Fruit fly (Drosophila melanogaster) whole organism, wandering third instar larva: ENCODE results near the gene CG18809.

Experiments
- CG9705 ChIP-seq: fragments of 200-800 bp; sonication (Bioruptor generic); optimal IDR thresholded peaks from 2 replicates; lab custom pipeline; 2018; ENCODE audit warnings: missing biosample characterization, mild to moderate bottlenecking, missing genetic modification characterization
- CrebA ChIP-seq: fragments of 200-800 bp; sonication (Bioruptor generic); optimal IDR thresholded peaks from 2 replicates; lab custom pipeline; 2016; ENCODE audit warnings: missing biosample characterization, mild to moderate bottlenecking, missing genetic modification characterization, borderline replicate concordance
- Dif ChIP-seq: fragments of 200-275, 200-300 bp; sonication (Bioruptor generic); optimal IDR thresholded peaks from 2 replicates; lab custom pipeline; 2018; ENCODE audit warnings: missing biosample characterization, missing genetic modification characterization; ENCODE audit not compliant: partially characterized antibody
- GATAd ChIP-seq: sonication (Bioruptor generic); optimal IDR thresholded peaks from 2 replicates; lab custom pipeline; 2016; ENCODE audit warnings: missing biosample characterization, missing genetic modification characterization
- HLH106 ChIP-seq: fragments of 200-800 bp; optimal IDR thresholded peaks from 3 replicates; lab custom pipeline; 2019; ENCODE audit warnings: missing biosample characterization, mild to moderate bottlenecking, missing genetic modification characterization, moderate library complexity
- Hnf4 ChIP-seq: fragments of 200-800 bp; sonication (Bioruptor generic); optimal IDR thresholded peaks from 2 replicates; lab custom pipeline; 2016; ENCODE audit warnings: missing biosample characterization, mild to moderate bottlenecking, missing genetic modification characterization
- Hr78 ChIP-seq: fragments of >200 bp; optimal IDR thresholded peaks from 2 replicates; lab custom pipeline; 2017; ENCODE audit warnings: missing biosample characterization, missing genetic modification characterization
- Hr83 ChIP-seq: fragments of 200-300 bp; sonication (Bioruptor generic); optimal IDR thresholded peaks from 2 replicates; lab custom pipeline; 2016; ENCODE audit warnings: missing biosample characterization, mild to moderate bottlenecking, missing genetic modification characterization, moderate library complexity; ENCODE audit not compliant: poor library complexity, severe bottlenecking
- Jra ChIP-seq: sonication (Bioruptor generic); optimal IDR thresholded peaks from 2 replicates; lab custom pipeline; 2016; ENCODE audit warnings: missing biosample characterization, missing genetic modification characterization
- Mio ChIP-seq: sonication (Bioruptor generic); optimal IDR thresholded peaks from 2 replicates; lab custom pipeline; 2016; ENCODE audit warnings: missing biosample characterization, missing genetic modification characterization
- Myc ChIP-seq: fragments of >200 bp; optimal IDR thresholded peaks from 2 replicates; lab custom pipeline; 2017
- N ChIP-seq: fragments of >200 bp; optimal IDR thresholded peaks from 2 replicates; lab custom pipeline; 2018; ENCODE audit warnings: missing biosample characterization, missing external identifiers, missing genetic modification characterization
- OdsH ChIP-seq: fragments of 200-800 bp; sonication (Bioruptor generic); optimal IDR thresholded peaks from 2 replicates; lab custom pipeline; 2016; ENCODE audit warnings: missing biosample characterization, mild to moderate bottlenecking, missing genetic modification characterization
- Rel ChIP-seq, 2 experiments: fragments of 200-800 bp; sonication (Bioruptor generic) in 1 of 2; optimal IDR thresholded peaks; 2 replicates in 1 of 2; 3 replicates in 1 of 2; lab custom pipeline; 2016 to 2019; ENCODE audit warnings: mild to moderate bottlenecking in 2 of 2, missing biosample characterization in 2 of 2, missing genetic modification characterization in 2 of 2, moderate library complexity in 1 of 2
- Sp1 ChIP-seq: fragments of 200-800 bp; sonication (Bioruptor generic); optimal IDR thresholded peaks from 3 replicates; lab custom pipeline; 2019; ENCODE audit warnings: missing biosample characterization, mild to moderate bottlenecking, missing genetic modification characterization, moderate library complexity
- br ChIP-seq: fragments of 200-800 bp; sonication (Bioruptor generic); optimal IDR thresholded peaks from 2 replicates; lab custom pipeline; 2016; ENCODE audit warnings: missing biosample characterization, missing genetic modification characterization
- dmrt93B ChIP-seq: fragments of 200-800 bp; sonication (Bioruptor generic); optimal IDR thresholded peaks from 2 replicates; lab custom pipeline; 2018; ENCODE audit warnings: missing biosample characterization, mild to moderate bottlenecking, missing genetic modification characterization
- dsf ChIP-seq: sonication (Bioruptor generic); optimal IDR thresholded peaks from 2 replicates; lab custom pipeline; 2016; ENCODE audit warnings: missing biosample characterization, missing genetic modification characterization, borderline replicate concordance
- ey ChIP-seq: fragments of 200-800 bp; sonication (Bioruptor generic); optimal IDR thresholded peaks from 2 replicates; lab custom pipeline; 2016; ENCODE audit warnings: missing biosample characterization, missing genetic modification characterization
- foxo ChIP-seq, 2 experiments: fragments of 200-800 bp; sonication (Bioruptor generic); optimal IDR thresholded peaks; 2 replicates in 1 of 2; 3 replicates in 1 of 2; lab custom pipeline; 2016 to 2017; ENCODE audit warnings: missing biosample characterization in 2 of 2, missing genetic modification characterization in 2 of 2
- fru ChIP-seq: fragments of 200-800 bp; sonication (Bioruptor generic); optimal IDR thresholded peaks from 3 replicates; lab custom pipeline; 2016; ENCODE audit warnings: missing biosample characterization, mild to moderate bottlenecking, missing genetic modification characterization
- h ChIP-seq: fragments of 200-800 bp; sonication (Bioruptor generic); optimal IDR thresholded peaks from 3 replicates; lab custom pipeline; 2016; ENCODE audit warnings: missing biosample characterization, mild to moderate bottlenecking, missing genetic modification characterization
- jim ChIP-seq: fragments of 175-275, 200-325 bp; sonication (Bioruptor generic); optimal IDR thresholded peaks from 2 replicates; lab custom pipeline; 2016; ENCODE audit warnings: missing biosample characterization, mild to moderate bottlenecking, missing genetic modification characterization
- psq ChIP-seq: fragments of 200-800 bp; sonication (Bioruptor generic); optimal IDR thresholded peaks from 3 replicates; lab custom pipeline; 2017; ENCODE audit warnings: missing biosample characterization, mild to moderate bottlenecking, missing genetic modification characterization, moderate library complexity
- rgr ChIP-seq: fragments of 200-800 bp; sonication (Bioruptor generic); optimal IDR thresholded peaks from 3 replicates; lab custom pipeline; 2016; ENCODE audit warnings: missing biosample characterization, mild to moderate bottlenecking, missing genetic modification characterization
- sage ChIP-seq: fragments of 200-800 bp; sonication (Bioruptor generic); optimal IDR thresholded peaks from 2 replicates; lab custom pipeline; 2016; ENCODE audit warnings: missing biosample characterization, mild to moderate bottlenecking, missing genetic modification characterization
- sv ChIP-seq: fragments of 200-800 bp; sonication (Bioruptor generic); optimal IDR thresholded peaks from 3 replicates; lab custom pipeline; 2016; ENCODE audit warnings: missing biosample characterization, missing genetic modification characterization
- tai ChIP-seq: sonication (Bioruptor generic); optimal IDR thresholded peaks from 2 replicates; lab custom pipeline; 2016; ENCODE audit warnings: missing biosample characterization, missing genetic modification characterization
- woc ChIP-seq: sonication (Bioruptor generic); optimal IDR thresholded peaks from 2 replicates; lab custom pipeline; 2016; ENCODE audit warnings: missing biosample characterization, mild to moderate bottlenecking, missing genetic modification characterization

Gene CG18809

dm6 chrX:19692951-19693698, 51.0 kb downstream of the CG18809 start, which contains the start of gene Mer:
Gene Mer (minus strand): TSS chrX:19693500.
- TF ChIP-seq Hnf4 (no peak), ey (GFP tag; lab: Kevin White, UChicago) (peak; percentile 82), GATAd (GFP tag; lab: Kevin White, UChicago) (peak; percentile 14), foxo (GFP tag; optimal IDR thresholded peaks at IDR 0.05; lab: Kevin White, UChicago) (peak in 1 of 2 experiments; percentile 85), fru (peak; percentile 88), CG9705 (GFP tag; lab: Kevin White, UChicago) (peak; percentile 55), dmrt93B (GFP tag; lab: Kevin White, UChicago) (peak; percentile 12), Mio (no peak), HLH106 (peak; percentile 87), woc (GFP tag; lab: Kevin White, UChicago) (peak; percentile 82), CrebA (GFP tag; lab: Kevin White, UChicago) (no peak), jim (GFP tag; lab: Kevin White, UChicago) (no peak), h (peak; percentile 84), Sp1 (GFP tag; lab: Kevin White, UChicago) (peak; percentile 84), Myc (lab: Kevin White, UChicago) (no peak), Jra (GFP tag; lab: Kevin White, UChicago) (peak; percentile 9), OdsH (GFP tag; lab: Kevin White, UChicago) (peak; percentile 80), sage (GFP tag; lab: Kevin White, UChicago) (no peak), br (GFP tag; lab: Kevin White, UChicago) (peak; percentile 84), dsf (GFP tag; lab: Kevin White, UChicago) (no peak), tai (GFP tag; lab: Kevin White, UChicago) (no peak), sv (GFP tag; lab: Kevin White, UChicago) (peak; percentile 62), Hr83 (GFP tag; lab: Kevin White, UChicago) (peak; percentile 40), Rel (GFP tag; optimal IDR thresholded peaks at IDR 0.05; lab: Kevin White, UChicago) (no peak), Rel (tag; optimal IDR thresholded peaks at IDR 0.05; lab: Kevin White, UChicago) (peak; percentile 72), N (GFP tag; lab: Kevin White, UChicago) (no peak), psq (peak; percentile 51), Hr78 (no peak), rgr (peak; percentile 84), Dif (no peak)
- TF ChIP-seq, all 38 proteins: peak for 18
